Worm (Caenorhabditis elegans): ENCODE results near the gene kcmf-1.

Gene kcmf-1

DNA sequence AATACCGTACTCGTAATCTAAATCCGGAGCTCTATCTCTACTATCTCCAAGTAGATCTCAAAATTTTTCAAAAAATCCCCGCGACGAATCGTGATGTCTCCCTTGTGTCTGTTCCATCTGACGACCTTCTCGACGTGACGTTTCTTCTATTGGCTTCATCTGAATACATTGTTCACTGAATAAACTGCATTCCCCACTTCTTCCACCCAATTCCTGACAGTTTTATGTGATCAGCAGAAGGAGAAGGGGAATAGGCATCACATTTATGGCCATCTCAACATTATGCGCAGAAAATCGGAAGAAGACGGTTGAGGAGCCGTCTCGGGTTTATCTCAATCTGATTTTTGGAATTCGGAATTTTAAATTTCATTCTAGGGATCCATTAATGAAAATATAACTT, 10.2 kb upstream of the kcmf-1 start:
- no peak for TF ChIP-seq mab-5 (tag; optimal IDR thresholded peaks at IDR 0.05)
- no peak for TF ChIP-seq ztf-11 (tag; optimal IDR thresholded peaks at IDR 0.05)
- no peak for TF ChIP-seq elt-1 (tag; optimal IDR thresholded peaks at IDR 0.05; ENCODE audit: borderline replicate concordance, insufficient read depth)
- no peak for TF ChIP-seq ham-2 (GFP tag; optimal IDR thresholded peaks at IDR 0.05)
- TF ChIP-seq lin-32 (GFP tag; optimal IDR thresholded peaks at IDR 0.05) = no peak
- no peak for TF ChIP-seq zip-8 (tag; optimal IDR thresholded peaks at IDR 0.05)
- no peak for TF ChIP-seq lsy-2 (tag; optimal IDR thresholded peaks at IDR 0.05)
- TF ChIP-seq cnd-1 (tag; optimal IDR thresholded peaks at IDR 0.05) = no peak
- no peak for TF ChIP-seq snpc-4 (tag; optimal IDR thresholded peaks at IDR 0.05)
- no peak for TF ChIP-seq ceh-83 (GFP tag; optimal IDR thresholded peaks at IDR 0.05)
- no peak for TF ChIP-seq mls-2 (tag; optimal IDR thresholded peaks at IDR 0.05)
- TF ChIP-seq unc-39 (tag; optimal IDR thresholded peaks at IDR 0.05) = no peak
- TF ChIP-seq nhr-2 (tag; optimal IDR thresholded peaks at IDR 0.05) = no peak
- TF ChIP-seq ces-1 (GFP tag; optimal IDR thresholded peaks at IDR 0.05) = no peak
- TF ChIP-seq M03D4.4 (tag; optimal IDR thresholded peaks at IDR 0.05) = no peak
- TF ChIP-seq ceh-39 (tag; optimal IDR thresholded peaks at IDR 0.05) = no peak
- no peak for TF ChIP-seq lin-13 (tag; optimal IDR thresholded peaks at IDR 0.05)
- TF ChIP-seq nhr-237 (tag; optimal IDR thresholded peaks at IDR 0.05) = no peak
- TF ChIP-seq bed-3 (GFP tag; optimal IDR thresholded peaks at IDR 0.05) = no peak

ce11 chrIII:7819866-7820265, 9.3 kb upstream of the kcmf-1 start:
- TF ChIP-seq cnd-1 (tag; optimal IDR thresholded peaks at IDR 0.05) (no peak), lsy-2 (tag; optimal IDR thresholded peaks at IDR 0.05) (peak; percentile 3)

ce11 chrIII:7823285-7823684, 5.9 kb upstream of the kcmf-1 start:
- TF ChIP-seq hlh-1 (tag; optimal IDR thresholded peaks at IDR 0.05) (no peak), ceh-43 (GFP tag; optimal IDR thresholded peaks at IDR 0.05) (no peak), ham-2 (GFP tag; optimal IDR thresholded peaks at IDR 0.05) (no peak), unc-62 (GFP tag; optimal IDR thresholded peaks at IDR 0.05) (no peak), bed-3 (GFP tag; optimal IDR thresholded peaks at IDR 0.05) (no peak), cnd-1 (tag; optimal IDR thresholded peaks at IDR 0.05) (no peak), tbx-8 (GFP tag; optimal IDR thresholded peaks at IDR 0.05) (no peak), pha-4 (tag; optimal IDR thresholded peaks at IDR 0.05) (no peak)

DNA sequence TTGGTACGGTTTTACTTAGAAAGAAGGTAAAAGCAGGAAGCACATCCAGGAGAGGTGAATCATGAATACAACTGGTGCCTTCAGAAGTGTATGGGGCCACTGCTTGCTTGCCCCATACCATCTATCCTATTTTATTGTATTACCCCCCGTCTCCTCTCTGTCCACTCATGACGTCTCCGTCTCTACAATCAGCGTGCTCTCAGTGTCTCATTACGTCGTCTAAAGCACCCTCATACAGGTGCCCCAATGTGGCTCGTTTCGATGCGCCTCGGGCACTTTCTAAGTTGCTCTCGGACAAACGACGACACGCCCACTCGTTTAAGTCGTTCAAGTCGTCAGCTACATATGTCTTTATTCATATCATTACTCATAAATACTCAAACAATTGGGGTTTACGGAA, 5.2 kb upstream of the kcmf-1 start:
- peak; percentile 26 for TF ChIP-seq cnd-1 (tag; optimal IDR thresholded peaks at IDR 0.05)
- no peak for TF ChIP-seq nhr-2 (tag; optimal IDR thresholded peaks at IDR 0.05)
- no peak for TF ChIP-seq ces-1 (GFP tag; optimal IDR thresholded peaks at IDR 0.05)
- no peak for TF ChIP-seq nhr-28 (tag; optimal IDR thresholded peaks at IDR 0.05)
- TF ChIP-seq nhr-237 (tag; optimal IDR thresholded peaks at IDR 0.05) = no peak
- TF ChIP-seq blmp-1 (tag; optimal IDR thresholded peaks at IDR 0.05) = no peak
- TF ChIP-seq lin-13 (tag; optimal IDR thresholded peaks at IDR 0.05) = no peak
- no peak for TF ChIP-seq mls-2 (tag; optimal IDR thresholded peaks at IDR 0.05)

- TF ChIP-seq bed-3 (GFP tag; optimal IDR thresholded peaks at IDR 0.05) (no peak), hlh-1 (tag; optimal IDR thresholded peaks at IDR 0.05) (no peak), zip-8 (tag; optimal IDR thresholded peaks at IDR 0.05) (no peak), tbx-8 (GFP tag; optimal IDR thresholded peaks at IDR 0.05) (no peak), ceh-83 (GFP tag; optimal IDR thresholded peaks at IDR 0.05) (no peak), unc-39 (tag; optimal IDR thresholded peaks at IDR 0.05) (no peak), cnd-1 (tag; optimal IDR thresholded peaks at IDR 0.05) (no peak), nhr-237 (tag; optimal IDR thresholded peaks at IDR 0.05) (no peak), drap-1 (GFP tag; optimal IDR thresholded peaks at IDR 0.05) (no peak), sem-2 (GFP tag; optimal IDR thresholded peaks at IDR 0.05) (no peak), nhr-28 (tag; optimal IDR thresholded peaks at IDR 0.05) (no peak), sptf-1 (tag; optimal IDR thresholded peaks at IDR 0.05) (no peak), ceh-43 (GFP tag; optimal IDR thresholded peaks at IDR 0.05) (no peak), elt-3 (tag; optimal IDR thresholded peaks at IDR 0.05) (no peak)
Measured at ce11 chrIII:7832473-7832872, 3.3 kb downstream of the kcmf-1 start.

DNA sequence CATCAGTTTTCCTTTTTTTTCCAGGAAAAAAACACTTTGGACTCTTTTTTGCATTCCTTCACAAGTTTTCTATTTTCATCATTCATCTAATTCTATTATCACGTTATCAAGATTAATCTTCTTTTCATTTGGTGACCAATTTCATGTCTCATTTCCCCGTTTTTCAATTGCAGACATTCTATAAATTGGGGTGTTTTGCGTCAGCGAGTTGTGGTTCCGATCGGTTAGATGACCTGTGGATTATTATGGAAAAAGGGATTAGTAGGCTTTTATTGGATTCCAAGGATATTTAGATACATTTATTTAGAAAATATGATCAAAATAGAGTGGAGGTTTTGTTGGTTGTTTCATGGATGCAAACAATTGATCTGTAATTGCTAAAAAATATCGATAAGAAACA, 5.6 kb downstream of the kcmf-1 start:
- TF ChIP-seq sem-2 (GFP tag; optimal IDR thresholded peaks at IDR 0.05) (no peak), ham-2 (GFP tag; optimal IDR thresholded peaks at IDR 0.05) (no peak), tbx-8 (GFP tag; optimal IDR thresholded peaks at IDR 0.05) (no peak), pha-4 (tag; optimal IDR thresholded peaks at IDR 0.05) (no peak), snpc-4 (tag; optimal IDR thresholded peaks at IDR 0.05) (no peak), elt-1 (tag; optimal IDR thresholded peaks at IDR 0.05; ENCODE audit: borderline replicate concordance, insufficient read depth) (no peak), unc-120 (tag; optimal IDR thresholded peaks at IDR 0.05; ENCODE audit: poor library complexity, severe bottlenecking) (no peak), nhr-2 (tag; optimal IDR thresholded peaks at IDR 0.05) (no peak), drap-1 (GFP tag; optimal IDR thresholded peaks at IDR 0.05) (no peak), mep-1 (tag; optimal IDR thresholded peaks at IDR 0.05) (no peak), unc-62 (GFP tag; optimal IDR thresholded peaks at IDR 0.05) (no peak), ceh-39 (tag; optimal IDR thresholded peaks at IDR 0.05) (no peak)
